Worm (Caenorhabditis elegans): ENCODE measurements around the gene C24A8.6.

DNA sequence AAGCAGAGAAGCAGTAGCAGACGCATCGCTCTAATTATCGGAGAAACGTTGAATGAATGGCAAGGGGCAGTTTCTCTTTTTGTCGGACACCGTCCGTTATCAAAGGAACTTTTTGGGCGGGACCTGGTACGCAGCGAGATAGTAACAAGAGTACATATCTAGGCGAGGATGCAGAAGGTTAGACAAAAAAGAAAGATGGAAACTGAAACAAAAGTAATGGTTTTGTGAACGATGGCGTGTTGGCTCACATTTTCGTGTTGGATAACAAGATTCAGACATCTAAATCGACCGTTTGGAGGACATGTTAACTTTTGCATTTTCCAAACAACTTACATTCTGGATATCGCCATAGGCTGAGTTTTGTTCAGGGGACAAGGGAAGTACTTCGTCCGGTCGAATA lies 25.3 kb upstream of the C24A8.6 start, which contains the start of gene F14H12.6:
- TF ChIP-seq nhr-76 (tag; optimal IDR thresholded peaks at IDR 0.05) (no peak), elt-3 (tag; optimal IDR thresholded peaks at IDR 0.05) (no peak), snpc-4 (tag; optimal IDR thresholded peaks at IDR 0.05) (no peak)
